Worm (Caenorhabditis elegans) whole organism, late embryonic: Measurements from ENCODE around the gene vha-2.

ENCODE experiments used
- ama-1 ChIP-seq: fragments of 150-350 bp; optimal IDR thresholded peaks from 2 replicates; lab custom pipeline; 2014
- ceh-6 ChIP-seq: fragments of 200-800 bp; sonication (Bioruptor generic); optimal IDR thresholded peaks from 2 replicates; lab custom pipeline; 2018; ENCODE audit warnings: mild to moderate bottlenecking, missing genetic modification characterization, missing compliant biosample characterization
- che-1 ChIP-seq: sonication (generic microtip); optimal IDR thresholded peaks from 2 replicates; lab custom pipeline; 2016; ENCODE audit warnings: mild to moderate bottlenecking, missing genetic modification characterization, missing compliant biosample characterization
- elt-2 ChIP-seq: sonication (generic microtip); optimal IDR thresholded peaks from 2 replicates; lab custom pipeline; 2016; ENCODE audit warnings: missing genetic modification reagents, missing genetic modification characterization, missing compliant biosample characterization
- ets-4 ChIP-seq: sonication (generic microtip); optimal IDR thresholded peaks from 2 replicates; lab custom pipeline; 2016; ENCODE audit warnings: missing genetic modification characterization, missing compliant biosample characterization
- hlh-8 ChIP-seq: sonication (generic microtip); optimal IDR thresholded peaks from 2 replicates; lab custom pipeline; 2016; ENCODE audit warnings: missing genotype, missing genetic modification characterization, missing compliant biosample characterization
- npax-4 ChIP-seq: sonication (generic microtip); optimal IDR thresholded peaks from 2 replicates; lab custom pipeline; 2016; ENCODE audit warnings: missing genetic modification characterization, missing compliant biosample characterization
- pag-3 ChIP-seq: sonication (generic microtip); optimal IDR thresholded peaks from 2 replicates; lab custom pipeline; 2016; ENCODE audit warnings: missing compliant biosample characterization, missing genetic modification characterization, borderline replicate concordance
- pqm-1 ChIP-seq: sonication (generic microtip); optimal IDR thresholded peaks from 2 replicates; lab custom pipeline; 2016; ENCODE audit warnings: missing genetic modification characterization, missing compliant biosample characterization
- tbx-2 ChIP-seq: sonication (generic microtip); optimal IDR thresholded peaks from 2 replicates; lab custom pipeline; 2016; ENCODE audit warnings: missing genetic modification characterization, missing compliant biosample characterization

DNA sequence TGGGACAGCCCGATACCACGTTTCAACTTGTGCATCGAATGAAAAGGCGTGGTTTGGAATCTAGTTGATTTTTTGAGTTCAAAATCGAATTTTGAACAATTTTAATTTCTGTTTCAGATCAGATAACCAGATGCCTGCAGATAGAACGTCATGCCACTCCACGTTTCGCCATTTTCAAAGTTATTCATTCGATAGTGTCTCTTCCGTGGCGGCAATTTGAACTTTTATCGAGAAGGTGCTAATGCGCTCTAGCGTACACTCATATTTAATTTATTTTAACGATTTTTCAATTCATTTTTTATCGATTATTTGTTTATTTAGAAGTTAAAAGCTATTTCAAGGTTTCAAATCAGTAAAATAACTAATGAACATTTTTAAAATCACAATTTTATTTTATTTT is 6.0 kb upstream of the vha-2 start:
- TF ChIP-seq npax-4 (tag; lab: Kevin White, UChicago) (no peak), hlh-8 (no peak), tbx-2 (tag; lab: Kevin White, UChicago) (no peak), ets-4 (tag; lab: Kevin White, UChicago) (no peak), pqm-1 (tag; lab: Kevin White, UChicago) (no peak), ceh-6 (no peak), ama-1 (no peak), elt-2 (tag; lab: Kevin White, UChicago) (no peak), che-1 (tag; lab: Kevin White, UChicago) (no peak), pag-3 (tag; lab: Kevin White, UChicago) (no peak)
